Fruit fly (Drosophila melanogaster) whole organism, prepupa: Measurements from ENCODE around the gene sif.

Source experiments
- CG10631 ChIP-seq: fragments of 200-800 bp; sonication (Bioruptor generic); optimal IDR thresholded peaks from 2 replicates; lab custom pipeline; 2016; ENCODE audit warnings: missing biosample characterization, missing genetic modification characterization
- CG11762 ChIP-seq: fragments of 200-800 bp; sonication (Bioruptor generic); optimal IDR thresholded peaks from 3 replicates; lab custom pipeline; 2016; ENCODE audit warnings: missing biosample characterization, missing genetic modification characterization; ENCODE audit not compliant: insufficient read depth
- CG6163 ChIP-seq: fragments of 200-800 bp; sonication (Bioruptor generic); IDR thresholded peaks from 3 replicates; pipeline ENCODE4 v1.3.6; 2022; ENCODE audit warnings: missing biosample characterization, missing genetic modification characterization
- CG6792 ChIP-seq: fragments of 200-800 bp; sonication (Bioruptor generic); optimal IDR thresholded peaks from 3 replicates; lab custom pipeline; 2016; ENCODE audit warnings: missing biosample characterization, missing genetic modification characterization
- Hr38 ChIP-seq: sonication (Bioruptor generic); optimal IDR thresholded peaks from 2 replicates; lab custom pipeline; 2016; ENCODE audit warnings: missing biosample characterization, missing genetic modification characterization
- Hr39 ChIP-seq: fragments of 200-800 bp; sonication (Bioruptor generic); optimal IDR thresholded peaks from 2 replicates; lab custom pipeline; 2016; ENCODE audit warnings: missing biosample characterization, missing genetic modification characterization
- OdsH ChIP-seq: fragments of 200-800 bp; sonication (Bioruptor generic); optimal IDR thresholded peaks from 3 replicates; lab custom pipeline; 2016; ENCODE audit warnings: missing biosample characterization, missing genetic modification characterization
- fkh ChIP-seq: fragments of 200-800 bp; sonication (Bioruptor generic); optimal IDR thresholded peaks from 3 replicates; lab custom pipeline; 2017; ENCODE audit warnings: missing biosample characterization, mild to moderate bottlenecking, missing genetic modification characterization, moderate library complexity
- topi ChIP-seq: fragments of 200-800 bp; sonication (Bioruptor generic); optimal IDR thresholded peaks from 3 replicates; lab custom pipeline; 2016; ENCODE audit warnings: missing biosample characterization, missing genetic modification characterization

DNA sequence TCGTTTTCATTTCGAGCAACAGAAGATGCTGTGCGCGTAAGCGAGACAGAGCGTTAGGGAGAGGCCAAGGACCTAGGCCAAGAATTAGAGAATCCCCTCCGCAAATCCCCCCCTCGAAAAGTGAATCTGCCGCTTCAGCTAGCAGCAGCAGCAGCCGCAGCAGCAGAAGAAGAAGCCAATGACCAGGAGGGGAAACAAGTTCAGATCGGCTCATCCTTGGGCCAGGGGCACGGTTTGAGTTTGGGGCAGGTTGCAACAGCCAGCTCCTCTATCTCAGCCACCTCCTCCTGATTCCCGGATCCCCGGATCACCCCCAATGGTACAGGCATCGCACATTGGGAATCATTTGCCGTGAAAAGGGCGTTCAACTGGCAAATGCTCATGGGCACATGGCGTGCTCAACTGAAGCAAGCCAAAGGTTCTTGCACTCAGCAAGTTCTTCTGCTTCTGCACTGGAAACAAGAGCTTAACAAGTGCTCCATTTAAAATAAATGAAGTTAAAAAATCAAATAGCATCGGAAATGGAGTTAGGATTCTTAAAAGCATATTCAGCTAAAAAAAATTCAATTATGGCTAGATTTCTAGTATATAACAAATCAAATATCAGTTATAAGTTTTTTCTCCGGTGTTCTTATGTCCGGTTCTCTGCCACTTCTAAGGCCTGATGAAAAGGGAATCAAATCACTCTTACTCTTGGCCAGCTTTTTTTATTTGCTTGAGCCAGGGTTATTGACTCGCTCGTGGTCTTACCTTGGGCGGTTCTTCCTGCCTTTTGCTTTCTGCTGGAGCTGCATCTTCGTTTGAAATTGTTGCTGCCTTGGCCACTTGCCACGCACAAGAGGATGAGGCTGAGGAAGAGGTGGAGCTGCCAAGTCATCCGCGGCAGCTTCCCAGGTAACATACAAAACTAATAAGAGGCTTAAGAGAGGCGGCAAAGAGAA, 24.2 kb upstream of the sif start:
- TF ChIP-seq CG11762 (GFP tag; lab: Kevin White, UChicago) (peak; percentile 36), fkh (GFP tag; lab: Kevin White, UChicago) (no peak), OdsH (no peak), Hr39 (GFP tag; lab: Kevin White, UChicago) (no peak), Hr38 (GFP tag; lab: Kevin White, UChicago) (no peak), topi (GFP tag; lab: Kevin White, UChicago) (peak; percentile 49), CG6163 (GFP tag; lab: Robert Waterston, UW) (peak; percentile 71), CG10631 (peak; percentile 83), CG6792 (peak; percentile 45)
